Fruit fly (Drosophila melanogaster): ENCODE data around the gene CG43373.

CG43373 gene

DNA sequence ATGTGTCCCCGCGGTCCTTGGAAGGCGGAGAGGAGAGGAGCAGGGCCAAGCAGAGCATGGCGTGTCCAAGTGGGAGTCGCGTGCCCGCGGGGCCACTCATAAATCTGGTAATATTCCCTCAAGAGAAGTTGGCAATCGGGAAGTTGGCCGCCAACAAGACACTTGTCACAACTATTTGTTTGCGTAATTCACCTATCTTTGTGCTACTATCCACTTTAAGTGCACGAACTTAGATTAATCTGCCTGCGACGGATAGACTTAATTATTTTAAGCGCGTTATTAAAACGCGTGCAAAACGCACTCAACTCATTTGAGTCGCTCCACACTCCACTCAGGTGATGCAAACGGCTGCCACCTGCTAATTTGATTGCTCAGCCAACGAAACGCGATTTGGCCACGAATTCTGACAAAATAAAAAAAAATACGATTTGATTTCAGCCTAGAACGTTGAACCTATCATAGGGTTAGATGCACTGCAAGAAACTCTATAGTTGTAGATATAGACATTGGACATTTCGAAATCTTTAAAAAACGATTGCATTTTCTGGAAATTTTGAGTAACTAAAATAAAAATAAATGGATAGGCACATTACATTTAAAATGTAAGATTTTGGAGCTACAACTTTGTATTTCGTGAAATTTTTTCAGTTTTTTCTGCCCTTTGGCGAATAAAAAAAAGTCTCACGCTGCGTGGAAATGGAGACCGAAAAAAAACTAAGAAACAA, 28.0 kb upstream of the CG43373 start (continued):
- TF ChIP-seq pzg (GFP tag; optimal IDR thresholded peaks at IDR 0.05) (no peak), maf-S (GFP tag; optimal IDR thresholded peaks at IDR 0.05) (peak; percentile 23), CG14441 (GFP tag; IDR thresholded peaks at IDR 0.05) (peak; percentile 62), CG8281 (tag; optimal IDR thresholded peaks at IDR 0.05) (no peak), CG1792 (GFP tag; optimal IDR thresholded peaks at IDR 0.05) (no peak), CG14667 (GFP tag; IDR thresholded peaks at IDR 0.05) (peak; percentile 62), CG8478 (optimal IDR thresholded peaks at IDR 0.05) (no peak), Hmx (GFP tag; optimal IDR thresholded peaks at IDR 0.05) (no peak), GATAe (GFP tag; conservative IDR thresholded peaks at IDR 0.05) (no peak), disco-r (GFP tag; optimal IDR thresholded peaks at IDR 0.05) (no peak), CG32772 (GFP tag; IDR thresholded peaks at IDR 0.05) (no peak), z (GFP tag; IDR thresholded peaks at IDR 0.05) (peak; percentile 73), CG4730 (GFP tag; IDR thresholded peaks at IDR 0.05) (peak; percentile 46; the same call in 1 of the 2 replicates), slbo (GFP tag; IDR thresholded peaks at IDR 0.05) (peak; percentile 75), H2.0 (GFP tag; IDR thresholded peaks at IDR 0.05) (peak; percentile 32), br (optimal IDR thresholded peaks at IDR 0.05) (no peak), Ada2b (GFP tag; IDR thresholded peaks at IDR 0.05) (peak; percentile 48), gcm (GFP tag; optimal IDR thresholded peaks at IDR 0.05) (no peak), pb (GFP tag; optimal IDR thresholded peaks at IDR 0.05) (no peak), CG3163 (GFP tag; optimal IDR thresholded peaks at IDR 0.05) (no peak), CG8924 (tag; optimal IDR thresholded peaks at IDR 0.05) (peak; percentile 60), abd-A (tag; optimal IDR thresholded peaks at IDR 0.05) (no peak), CG12769 (tag; optimal IDR thresholded peaks at IDR 0.05) (no peak), hbn (GFP tag; IDR thresholded peaks at IDR 0.05; ENCODE audit: partially characterized antibody) (no peak), CG12659 (GFP tag; optimal IDR thresholded peaks at IDR 0.05) (peak; percentile 53), CG6272 (GFP tag; IDR thresholded peaks at IDR 0.05) (no peak), CG10209 (GFP tag; optimal IDR thresholded peaks at IDR 0.05) (peak; percentile 60), ro (GFP tag; IDR thresholded peaks at IDR 0.05) (no peak), ERR (GFP tag; optimal IDR thresholded peaks at IDR 0.05) (no peak), CG2199 (GFP tag; IDR thresholded peaks at IDR 0.05) (no peak), CG17829 (tag; optimal IDR thresholded peaks at IDR 0.05) (peak; percentile 27), wek (GFP tag; optimal IDR thresholded peaks at IDR 0.05) (no peak), CG6175 (GFP tag; IDR thresholded peaks at IDR 0.05) (no peak), shn (GFP tag; optimal IDR thresholded peaks at IDR 0.05) (peak; percentile 29), pros (GFP tag; optimal IDR thresholded peaks at IDR 0.05) (no peak), CG9817 (tag; optimal IDR thresholded peaks at IDR 0.05) (peak; percentile 24), CG7372 (GFP tag; IDR thresholded peaks at IDR 0.05) (peak; percentile 56; the same call in 1 of the 2 replicates), ap (GFP tag; IDR thresholded peaks at IDR 0.05) (peak; percentile 31; the same call in 1 of the 2 replicates), grn (GFP tag; optimal IDR thresholded peaks at IDR 0.05) (no peak), CG3407 (GFP tag; optimal IDR thresholded peaks at IDR 0.05) (no peak), Hr39 (optimal IDR thresholded peaks at IDR 0.05) (no peak), sc (optimal IDR thresholded peaks at IDR 0.05) (no peak), sc (GFP tag; optimal IDR thresholded peaks at IDR 0.05) (no peak), ac (GFP tag; optimal IDR thresholded peaks at IDR 0.05) (no peak), CG2889 (GFP tag; IDR thresholded peaks at IDR 0.05) (peak; percentile 62), Gug (GFP tag; IDR thresholded peaks at IDR 0.05) (no peak), Lhr (GFP tag; optimal IDR thresholded peaks at IDR 0.05) (no peak), Vsx1 (GFP tag; optimal IDR thresholded peaks at IDR 0.05) (peak; percentile 4), CG7357 (GFP tag; IDR thresholded peaks at IDR 0.05) (peak; percentile 52; the same call in 2 of the 3 replicates), NK7.1 (GFP tag; optimal IDR thresholded peaks at IDR 0.05) (no peak), CG13287 (GFP tag; IDR thresholded peaks at IDR 0.05; ENCODE audit: partially characterized antibody) (no peak), HLH4C (GFP tag; IDR thresholded peaks at IDR 0.05; ENCODE audit: partially characterized antibody) (no peak)
